Fruit fly (Drosophila melanogaster) whole organism, prepupa: ENCODE results near the gene CG7523.

Experiments
- CG10631 ChIP-seq: fragments of 200-800 bp; sonication (Bioruptor generic); optimal IDR thresholded peaks from 2 replicates; lab custom pipeline; 2016; ENCODE audit warnings: missing biosample characterization, missing genetic modification characterization
- CG11294 ChIP-seq: fragments of 200-800 bp; sonication (Bioruptor generic); IDR thresholded peaks from 2 replicates; pipeline ENCODE4 v1.3.6; 2022; ENCODE audit warnings: missing biosample characterization, missing genetic modification characterization
- CG11902 ChIP-seq: fragments of 200-800 bp; sonication (Bioruptor generic); optimal IDR thresholded peaks from 3 replicates; lab custom pipeline; 2016; ENCODE audit warnings: missing biosample characterization, missing genetic modification characterization
- CG16779 ChIP-seq: fragments of 200-800 bp; sonication (Bioruptor generic); optimal IDR thresholded peaks from 3 replicates; lab custom pipeline; 2017; ENCODE audit warnings: missing biosample characterization, mild to moderate bottlenecking, missing genetic modification characterization
- CG3032 ChIP-seq: fragments of 200-800 bp; optimal IDR thresholded peaks from 2 replicates; lab custom pipeline; 2019; ENCODE audit warnings: missing biosample characterization, mild to moderate bottlenecking, missing genetic modification characterization, moderate library complexity
- CG31627 ChIP-seq: fragments of 200-800 bp; sonication (Bioruptor generic); optimal IDR thresholded peaks from 3 replicates; lab custom pipeline; 2016; ENCODE audit warnings: missing biosample characterization, missing genetic modification characterization
- CG32006 ChIP-seq: fragments of 200-800 bp; sonication (Bioruptor generic); optimal IDR thresholded peaks from 3 replicates; lab custom pipeline; 2017; ENCODE audit warnings: missing biosample characterization, mild to moderate bottlenecking, missing genetic modification characterization
- CG3919 ChIP-seq: fragments of 200-800 bp; sonication (Bioruptor generic); optimal IDR thresholded peaks from 3 replicates; lab custom pipeline; 2016; ENCODE audit warnings: missing biosample characterization, missing genetic modification characterization
- CG6163 ChIP-seq: fragments of 200-800 bp; sonication (Bioruptor generic); IDR thresholded peaks from 3 replicates; pipeline ENCODE4 v1.3.6; 2022; ENCODE audit warnings: missing biosample characterization, missing genetic modification characterization
- CG6276 ChIP-seq: fragments of 200-800 bp; sonication (Bioruptor generic); optimal IDR thresholded peaks from 2 replicates; lab custom pipeline; 2017; ENCODE audit warnings: missing biosample characterization, mild to moderate bottlenecking, missing genetic modification characterization
- CG6792 ChIP-seq: fragments of 200-800 bp; sonication (Bioruptor generic); optimal IDR thresholded peaks from 3 replicates; lab custom pipeline; 2016; ENCODE audit warnings: missing biosample characterization, missing genetic modification characterization
- CG6808 ChIP-seq: fragments of 200-800 bp; sonication (Bioruptor generic); optimal IDR thresholded peaks from 3 replicates; lab custom pipeline; 2017; ENCODE audit warnings: missing biosample characterization, missing genetic modification characterization, mild to moderate bottlenecking, moderate library complexity, missing genetic modification reagents
- CG6854 ChIP-seq: fragments of 200-800 bp; sonication (Bioruptor generic); optimal IDR thresholded peaks from 2 replicates; lab custom pipeline; 2017; ENCODE audit warnings: missing biosample characterization, mild to moderate bottlenecking, missing genetic modification characterization
- CG8319 ChIP-seq: fragments of 200-800 bp; sonication (Bioruptor generic); optimal IDR thresholded peaks from 3 replicates; lab custom pipeline; 2016; ENCODE audit warnings: missing biosample characterization, missing genetic modification characterization
- CG9139 ChIP-seq: fragments of 200-800 bp; sonication (Bioruptor generic); optimal IDR thresholded peaks from 3 replicates; lab custom pipeline; 2017; ENCODE audit warnings: missing biosample characterization, mild to moderate bottlenecking, missing genetic modification characterization
- Eip75B ChIP-seq: fragments of 200-800 bp; sonication (Bioruptor generic); optimal IDR thresholded peaks from 3 replicates; lab custom pipeline; 2016; ENCODE audit warnings: missing biosample characterization, missing genetic modification characterization
- Eip93F ChIP-seq: fragments of 200-800 bp; sonication (Bioruptor generic); optimal IDR thresholded peaks from 2 replicates; lab custom pipeline; 2016; ENCODE audit warnings: missing biosample characterization, mild to moderate bottlenecking, missing genetic modification characterization
- Ets21C ChIP-seq: fragments of 200-800 bp; sonication (Bioruptor generic); optimal IDR thresholded peaks from 3 replicates; lab custom pipeline; 2016; ENCODE audit warnings: missing biosample characterization, missing genetic modification characterization
- Ets96B ChIP-seq: fragments of 200-800 bp; optimal IDR thresholded peaks from 2 replicates; lab custom pipeline; 2019; ENCODE audit warnings: missing biosample characterization, mild to moderate bottlenecking, missing genetic modification characterization, moderate library complexity
- Hr38 ChIP-seq: sonication (Bioruptor generic); optimal IDR thresholded peaks from 2 replicates; lab custom pipeline; 2016; ENCODE audit warnings: missing biosample characterization, missing genetic modification characterization
- Hr39 ChIP-seq: fragments of 200-800 bp; sonication (Bioruptor generic); optimal IDR thresholded peaks from 2 replicates; lab custom pipeline; 2016; ENCODE audit warnings: missing biosample characterization, missing genetic modification characterization
- Lpt ChIP-seq: fragments of 200-800 bp; sonication (Bioruptor generic); optimal IDR thresholded peaks from 3 replicates; lab custom pipeline; 2016; ENCODE audit warnings: missing biosample characterization, missing genetic modification characterization
- Met ChIP-seq: fragments of 200-800 bp; sonication (Bioruptor generic); optimal IDR thresholded peaks from 3 replicates; lab custom pipeline; 2016; ENCODE audit warnings: missing biosample characterization, missing genetic modification characterization
- Sox102F ChIP-seq: fragments of 200-800 bp; sonication (Bioruptor generic); optimal IDR thresholded peaks from 2 replicates; lab custom pipeline; 2016; ENCODE audit warnings: missing biosample characterization, mild to moderate bottlenecking, missing genetic modification characterization
- Sox14 ChIP-seq: fragments of 200-800 bp; sonication (Bioruptor generic); optimal IDR thresholded peaks from 3 replicates; lab custom pipeline; 2016; ENCODE audit warnings: missing biosample characterization, missing genetic modification characterization
- Sox15 ChIP-seq: fragments of 200-800 bp; sonication (Bioruptor generic); optimal IDR thresholded peaks from 3 replicates; lab custom pipeline; 2016; ENCODE audit warnings: missing biosample characterization, missing genetic modification characterization
- achi ChIP-seq: fragments of 200-800 bp; sonication (Bioruptor generic); optimal IDR thresholded peaks from 3 replicates; lab custom pipeline; 2016; ENCODE audit warnings: missing biosample characterization, missing genetic modification characterization
- cyc ChIP-seq: fragments of 200-800 bp; sonication (Bioruptor generic); optimal IDR thresholded peaks from 3 replicates; lab custom pipeline; 2016; ENCODE audit warnings: missing biosample characterization, missing genetic modification characterization
- dac ChIP-seq: fragments of 200-800 bp; sonication (Bioruptor generic); optimal IDR thresholded peaks from 2 replicates; lab custom pipeline; 2017; ENCODE audit warnings: missing biosample characterization, mild to moderate bottlenecking, missing genetic modification characterization
- dsx ChIP-seq: fragments of 200-800 bp; optimal IDR thresholded peaks from 3 replicates; lab custom pipeline; 2019; ENCODE audit warnings: missing biosample characterization, mild to moderate bottlenecking, missing genetic modification characterization, moderate library complexity; ENCODE audit not compliant: poor library complexity, severe bottlenecking
- eg ChIP-seq: fragments of 200-800 bp; sonication (Bioruptor generic); IDR thresholded peaks from 3 replicates; pipeline ENCODE4 v1.3.6; 2022; ENCODE audit warnings: missing biosample characterization, missing genetic modification characterization
- esn ChIP-seq: fragments of 200-800 bp; sonication (Bioruptor generic); optimal IDR thresholded peaks from 2 replicates; lab custom pipeline; 2016; ENCODE audit warnings: missing biosample characterization, mild to moderate bottlenecking, missing genetic modification characterization, moderate library complexity
- fd59A ChIP-seq: fragments of 200-800 bp; sonication (Bioruptor generic); optimal IDR thresholded peaks from 2 replicates; lab custom pipeline; 2017; ENCODE audit warnings: missing biosample characterization, mild to moderate bottlenecking, missing genetic modification characterization, missing genetic modification reagents
- fd85E ChIP-seq: fragments of 200-800 bp; sonication (Bioruptor generic); optimal IDR thresholded peaks from 3 replicates; lab custom pipeline; 2016; ENCODE audit warnings: missing biosample characterization, missing genetic modification characterization
- fkh ChIP-seq: fragments of 200-800 bp; sonication (Bioruptor generic); optimal IDR thresholded peaks from 3 replicates; lab custom pipeline; 2017; ENCODE audit warnings: missing biosample characterization, mild to moderate bottlenecking, missing genetic modification characterization, moderate library complexity
- lz ChIP-seq: fragments of 200-800 bp; sonication (Bioruptor generic); optimal IDR thresholded peaks from 3 replicates; lab custom pipeline; 2016; ENCODE audit warnings: missing biosample characterization, missing genetic modification characterization
- net ChIP-seq: fragments of 200-800 bp; sonication (Bioruptor generic); optimal IDR thresholded peaks from 3 replicates; lab custom pipeline; 2016; ENCODE audit warnings: missing biosample characterization, missing genetic modification characterization
- pdm3 ChIP-seq: fragments of 200-800 bp; sonication (Bioruptor generic); optimal IDR thresholded peaks from 3 replicates; lab custom pipeline; 2016; ENCODE audit warnings: missing biosample characterization, missing genetic modification characterization
- salr ChIP-seq, 2 experiments: fragments of 200-800 bp; sonication (Bioruptor generic); optimal IDR thresholded peaks; 3 replicates each; lab custom pipeline; 2016 to 2018; ENCODE audit warnings: missing biosample characterization in 2 of 2, missing genetic modification characterization in 2 of 2, mild to moderate bottlenecking in 1 of 2
- spab ChIP-seq: fragments of 200-800 bp; sonication (Bioruptor generic); optimal IDR thresholded peaks from 2 replicates; lab custom pipeline; 2017; ENCODE audit warnings: missing biosample characterization, mild to moderate bottlenecking, missing genetic modification characterization, missing genetic modification reagents
- ss ChIP-seq, 2 experiments: fragments of 200-800 bp; sonication (Bioruptor generic); optimal IDR thresholded peaks; 2 replicates in 1 of 2; 3 replicates in 1 of 2; lab custom pipeline; 2017 to 2018; ENCODE audit warnings: mild to moderate bottlenecking in 2 of 2, missing biosample characterization in 2 of 2, missing genetic modification characterization in 2 of 2, moderate library complexity in 1 of 2
- vri ChIP-seq: fragments of 200-800 bp; sonication (Bioruptor generic); optimal IDR thresholded peaks from 3 replicates; lab custom pipeline; 2016; ENCODE audit warnings: missing biosample characterization, mild to moderate bottlenecking, missing genetic modification characterization

The CG7523 gene

dm6 chr3R:17708778-17709476 lies 38.2 kb upstream of the CG7523 start (continued):
- TF ChIP-seq vri (GFP tag; lab: Kevin White, UChicago) = no peak
- TF ChIP-seq ss (GFP tag; optimal IDR thresholded peaks at IDR 0.05; lab: Kevin White, UChicago) = no peak
- TF ChIP-seq lz (GFP tag; lab: Kevin White, UChicago) = peak; percentile 21
- TF ChIP-seq, all 60 proteins: peak for 22

- TF ChIP-seq net (GFP tag; lab: Kevin White, UChicago) (no peak), CG6854 (no peak), achi (GFP tag; lab: Kevin White, UChicago) (no peak), Eip75B (no peak), CG31627 (GFP tag; lab: Kevin White, UChicago) (no peak), esn (GFP tag; lab: Kevin White, UChicago) (no peak), Sox14 (GFP tag; lab: Kevin White, UChicago) (no peak), CG6792 (no peak)
These were observed 37.1 kb upstream of the CG7523 start for dm6 chr3R:17707799-17708198.

- TF ChIP-seq fkh (GFP tag; lab: Kevin White, UChicago) (peak; percentile 30), CG6163 (peak; percentile 28; the same call in 1 of the 3 replicates), Lpt (GFP tag; lab: Kevin White, UChicago) (no peak)
These were observed 36.3 kb upstream of the CG7523 start for dm6 chr3R:17706971-17707406.

- no peak for TF ChIP-seq Sox102F (GFP tag; lab: Kevin White, UChicago)
- TF ChIP-seq Lpt (GFP tag; lab: Kevin White, UChicago) = no peak
- no peak for TF ChIP-seq CG10631 (GFP tag; lab: Kevin White, UChicago)
- TF ChIP-seq Sox14 (GFP tag; lab: Kevin White, UChicago) = peak; percentile 16
- TF ChIP-seq Sox15 (GFP tag; lab: Kevin White, UChicago) = no peak
- TF ChIP-seq salr (GFP tag; optimal IDR thresholded peaks at IDR 0.05; lab: Kevin White, UChicago) = no peak
- TF ChIP-seq lz (GFP tag; lab: Kevin White, UChicago) = no peak
- no peak for TF ChIP-seq pdm3 (GFP tag; lab: Kevin White, UChicago)
- no peak for TF ChIP-seq Met (GFP tag; lab: Kevin White, UChicago)
- TF ChIP-seq fd59A = peak; percentile 11
- TF ChIP-seq CG16779 (tag; lab: Kevin White, UChicago) = peak; percentile 40
- TF ChIP-seq CG6163 = no peak; the same call in 2 of the 3 replicates
- TF ChIP-seq eg (GFP tag; lab: Robert Waterston, UW) = no peak
- peak; percentile 17 for TF ChIP-seq dsx (GFP tag; lab: Kevin White, UChicago)
- TF ChIP-seq cyc (GFP tag; lab: Kevin White, UChicago) = no peak
- TF ChIP-seq CG6276 = no peak
- no peak for TF ChIP-seq Hr39
- TF ChIP-seq CG3919 (GFP tag; lab: Kevin White, UChicago) = no peak
- TF ChIP-seq Hr38 = no peak
- peak; percentile 23 for TF ChIP-seq vri (GFP tag; lab: Kevin White, UChicago)
- peak; percentile 14 for TF ChIP-seq CG32006
- no peak for TF ChIP-seq Ets21C
- TF ChIP-seq Eip93F (GFP tag; lab: Kevin White, UChicago) = no peak
- no peak for TF ChIP-seq dac
- TF ChIP-seq Ets96B = no peak
- peak; percentile 6 for TF ChIP-seq CG9139 (GFP tag; lab: Kevin White, UChicago)
- no peak for TF ChIP-seq CG8319 (GFP tag; lab: Kevin White, UChicago)
- TF ChIP-seq CG6808 (GFP tag; lab: Kevin White, UChicago) = peak; percentile 8
- TF ChIP-seq CG11902 (GFP tag; lab: Kevin White, UChicago) = no peak
- no peak for TF ChIP-seq fd85E (GFP tag; lab: Kevin White, UChicago)
- TF ChIP-seq CG3032 = no peak
- TF ChIP-seq CG11294 = no peak
- peak; percentile 18 for TF ChIP-seq spab
- TF ChIP-seq CG6854 = no peak
These were observed 35.5 kb upstream of the CG7523 start for dm6 chr3R:17705899-17706831.
